Worm (Caenorhabditis elegans): ENCODE measurements around the gene ZK822.10.

ce11 chrIV:11956387-11956786 lies 39.5 kb downstream of the ZK822.10 start:
- TF ChIP-seq nfya-1 (tag; optimal IDR thresholded peaks at IDR 0.05) = no peak
- TF ChIP-seq ceh-45 (GFP tag; IDR thresholded peaks at IDR 0.05) = no peak
- no peak for TF ChIP-seq ama-1 (optimal IDR thresholded peaks at IDR 0.05)
- TF ChIP-seq sdc-2 (tag; optimal IDR thresholded peaks at IDR 0.05) = no peak
- no peak for TF ChIP-seq fax-1 (tag; optimal IDR thresholded peaks at IDR 0.05)
- TF ChIP-seq ttx-3 (tag; optimal IDR thresholded peaks at IDR 0.05) = no peak
- TF ChIP-seq tbx-2 (tag; optimal IDR thresholded peaks at IDR 0.05) = no peak
- TF ChIP-seq unc-55 (GFP tag; optimal IDR thresholded peaks at IDR 0.05) = peak; percentile 37
- no peak for TF ChIP-seq pax-1 (tag; optimal IDR thresholded peaks at IDR 0.05)
- TF ChIP-seq pqm-1 (tag; optimal IDR thresholded peaks at IDR 0.05) = peak; percentile 50
- TF ChIP-seq fkh-10 (GFP tag; optimal IDR thresholded peaks at IDR 0.05) = no peak
